Worm (Caenorhabditis elegans) whole organism, early embryonic: Measurements from ENCODE around the gene igcm-4.
A peak's percentile ranks its signal among the peaks of the same experiment; 100 is the strongest.

ENCODE experiments used
- B0310.2 ChIP-seq: sonication (generic microtip); optimal IDR thresholded peaks from 2 replicates; lab custom pipeline; 2016; ENCODE audit warnings: mild to moderate bottlenecking, missing genetic modification characterization, missing compliant biosample characterization
- F13C5.2 ChIP-seq: sonication (generic microtip); optimal IDR thresholded peaks from 2 replicates; lab custom pipeline; 2017; ENCODE audit warnings: mild to moderate bottlenecking, missing genetic modification characterization, inconsistent platforms, missing compliant biosample characterization
- aly-1 ChIP-seq: sonication (generic microtip); optimal IDR thresholded peaks from 2 replicates; lab custom pipeline; 2016; ENCODE audit warnings: missing genetic modification characterization, missing compliant biosample characterization
- ama-1 ChIP-seq: fragments of 150-350 bp; optimal IDR thresholded peaks from 2 replicates; lab custom pipeline; 2014
- ceh-13 ChIP-seq: fragments of 200-800 bp; sonication (Bioruptor generic); optimal IDR thresholded peaks from 2 replicates; lab custom pipeline; 2018; ENCODE audit warnings: mild to moderate bottlenecking, missing genetic modification characterization, missing compliant biosample characterization
- ceh-36 ChIP-seq: sonication (generic microtip); optimal IDR thresholded peaks from 2 replicates; lab custom pipeline; 2016; ENCODE audit warnings: missing genetic modification characterization, inconsistent platforms, missing compliant biosample characterization
- ets-7 ChIP-seq: sonication (generic microtip); optimal IDR thresholded peaks from 2 replicates; lab custom pipeline; 2016; ENCODE audit warnings: missing genotype, missing genetic modification characterization, missing compliant biosample characterization
- flt-1 ChIP-seq: fragments of 200-800 bp; sonication (Bioruptor generic); IDR thresholded peaks from 2 replicates; pipeline ENCODE4 v1.3.6; 2022; ENCODE audit warnings: missing genetic modification characterization, missing compliant biosample characterization
- hmbx-1 ChIP-seq: sonication (generic microtip); optimal IDR thresholded peaks from 2 replicates; lab custom pipeline; 2016; ENCODE audit warnings: mild to moderate bottlenecking, missing genetic modification characterization, missing compliant biosample characterization
- hmg-4 ChIP-seq: fragments of 200-800 bp; sonication (Bioruptor generic); optimal IDR thresholded peaks from 2 replicates; lab custom pipeline; 2018; ENCODE audit warnings: mild to moderate bottlenecking, missing genetic modification characterization, missing compliant biosample characterization
- hnd-1 ChIP-seq: sonication (generic microtip); optimal IDR thresholded peaks from 2 replicates; lab custom pipeline; 2016; ENCODE audit warnings: missing genetic modification characterization, missing compliant biosample characterization
- pes-1 ChIP-seq: fragments of 200-800 bp; sonication (Bioruptor generic); IDR thresholded peaks from 2 replicates; pipeline ENCODE4 v1.3.6; 2022; ENCODE audit warnings: missing genetic modification reagents, missing genetic modification characterization, missing compliant biosample characterization
- scrt-1 ChIP-seq: fragments of 200-800 bp; sonication (Bioruptor generic); IDR thresholded peaks from 2 replicates; pipeline ENCODE4 v1.3.6; 2022; ENCODE audit warnings: missing genetic modification characterization, missing compliant biosample characterization
- sea-1 ChIP-seq: fragments of 200-800 bp; sonication (Bioruptor generic); conservative IDR thresholded peaks from 2 replicates; pipeline ENCODE4 v1.3.6; 2022; ENCODE audit warnings: missing genetic modification characterization, missing compliant biosample characterization
- tbx-11 ChIP-seq: fragments of 200-800 bp; sonication (Bioruptor generic); IDR thresholded peaks from 2 replicates; pipeline ENCODE4 v1.3.6; 2022; ENCODE audit warnings: missing genetic modification characterization, missing compliant biosample characterization
- tbx-37 ChIP-seq: fragments of 200-800 bp; sonication (Bioruptor generic); conservative IDR thresholded peaks from 2 replicates; pipeline ENCODE4 v1.3.6; 2022; ENCODE audit warnings: missing genetic modification reagents, missing genetic modification characterization, missing compliant biosample characterization
- tra-4 ChIP-seq: sonication (generic microtip); optimal IDR thresholded peaks from 2 replicates; lab custom pipeline; 2017; ENCODE audit warnings: missing genetic modification characterization, missing compliant biosample characterization

igcm-4 gene

DNA sequence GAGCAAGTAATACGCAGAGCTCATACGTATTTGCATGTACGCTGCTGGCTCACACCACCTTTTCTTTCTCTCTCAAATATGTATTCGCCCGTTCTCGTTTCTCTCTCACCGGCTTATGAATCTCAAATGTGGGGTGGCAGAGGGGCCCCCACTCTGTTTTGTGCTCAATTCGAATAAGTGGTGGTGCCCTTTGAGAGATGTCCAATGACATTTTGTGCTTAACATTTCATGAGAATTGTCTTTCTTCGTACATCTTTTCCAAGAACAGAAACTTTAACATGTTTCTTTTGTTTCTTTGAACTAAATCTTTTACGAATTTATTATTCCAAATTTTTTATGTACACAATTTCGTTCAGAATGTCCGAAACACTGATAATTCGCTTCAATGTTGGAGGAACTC, 37.9 kb upstream of the igcm-4 start, which contains the start of gene F49H12.3:
TSS of gene F49H12.3 (plus strand) at position 357 of the 400 bp plus-strand sequence.
- TF ChIP-seq ama-1 (lab: Kevin White, UChicago) (no peak), hnd-1 (tag; lab: Kevin White, UChicago) (no peak), ceh-36 (tag; lab: Kevin White, UChicago) (no peak)

DNA sequence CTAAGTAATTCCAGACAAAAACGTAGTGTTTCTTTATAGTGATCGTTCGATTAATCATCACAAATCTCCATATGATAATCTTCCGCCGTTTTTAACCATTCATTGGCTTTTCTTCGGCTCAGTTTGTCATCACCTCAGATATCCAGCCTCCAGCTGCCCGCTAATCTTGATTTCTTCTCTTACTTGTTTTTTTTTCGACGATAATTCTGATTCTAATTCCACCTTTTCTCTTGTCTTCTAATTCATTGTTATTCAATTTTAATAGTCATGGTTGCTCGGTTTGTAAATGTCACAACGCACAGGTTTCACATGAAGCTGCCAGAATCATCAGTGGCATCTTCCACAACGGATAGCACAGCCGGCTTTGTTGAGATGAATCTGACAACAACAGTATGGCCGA, 33.4 kb upstream of the igcm-4 start, which contains the start of gene F49H12.4:
TSS of gene F49H12.4 (plus strand) at position 301 of the 400 bp plus-strand sequence.
- TF ChIP-seq B0310.2 (tag; lab: Kevin White, UChicago) (no peak), hmg-4 (GFP tag; lab: Kevin White, UChicago) (no peak), ceh-13 (GFP tag; lab: Kevin White, UChicago) (no peak), ets-7 (no peak), ceh-36 (tag; lab: Kevin White, UChicago) (no peak), tbx-37 (GFP tag; lab: Robert Waterston, UW) (no peak), F13C5.2 (tag; lab: Kevin White, UChicago) (no peak), sea-1 (no peak), flt-1 (GFP tag; lab: Robert Waterston, UW) (no peak), tbx-11 (GFP tag; lab: Robert Waterston, UW) (no peak), ama-1 (lab: Kevin White, UChicago) (no peak), scrt-1 (GFP tag; lab: Robert Waterston, UW) (no peak), aly-1 (no peak), hmbx-1 (no peak), pes-1 (no peak), tra-4 (tag; lab: Kevin White, UChicago) (no peak), hnd-1 (tag; lab: Kevin White, UChicago) (no peak)

DNA sequence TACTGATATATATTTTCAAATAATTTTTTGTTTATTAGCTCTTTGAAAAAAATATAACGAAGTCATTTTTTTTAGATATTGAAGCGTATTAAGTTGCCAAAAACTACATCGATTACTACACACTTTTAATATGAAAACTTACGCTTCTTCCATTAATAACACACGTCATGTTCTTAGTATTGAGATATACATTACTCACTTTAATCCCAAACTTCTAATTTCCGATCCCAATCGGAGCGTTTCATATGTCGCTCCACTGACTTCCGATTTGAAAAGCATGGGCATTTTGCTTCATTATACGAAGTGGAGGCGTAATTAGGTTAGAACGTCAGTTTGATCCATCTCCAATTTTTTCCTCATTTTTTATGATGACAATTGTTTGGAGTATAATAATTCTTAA, 32.7 kb upstream of the igcm-4 start:
- TF ChIP-seq F13C5.2 (tag; lab: Kevin White, UChicago) (no peak), hnd-1 (tag; lab: Kevin White, UChicago) (no peak), ceh-36 (tag; lab: Kevin White, UChicago) (no peak)

DNA sequence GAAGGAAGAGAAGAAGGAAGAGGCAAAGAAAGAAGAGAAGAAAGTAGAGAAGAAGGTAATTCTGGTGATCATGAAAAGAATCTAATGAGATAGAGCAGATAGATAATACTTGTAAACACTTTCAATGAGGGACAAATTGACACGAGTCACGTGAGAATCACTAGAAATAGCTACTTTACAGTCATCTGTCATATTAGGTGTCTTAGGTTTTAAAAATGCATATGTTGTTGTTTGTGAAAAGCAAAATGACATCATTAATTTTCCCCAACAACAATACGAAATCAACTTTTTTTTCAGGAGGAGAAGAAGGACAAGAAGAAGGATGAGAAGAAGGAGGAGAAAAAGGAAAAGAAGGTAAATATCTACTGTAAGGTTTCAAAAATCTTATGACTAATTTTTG, 29.0 kb upstream of the igcm-4 start:
- no peak for TF ChIP-seq pes-1
- TF ChIP-seq flt-1 (GFP tag; lab: Robert Waterston, UW) = no peak
- no peak for TF ChIP-seq B0310.2 (tag; lab: Kevin White, UChicago)
- TF ChIP-seq tbx-11 (GFP tag; lab: Robert Waterston, UW) = no peak
- TF ChIP-seq hnd-1 (tag; lab: Kevin White, UChicago) = no peak
- TF ChIP-seq tbx-37 (GFP tag; lab: Robert Waterston, UW) = no peak
- no peak for TF ChIP-seq ama-1 (lab: Kevin White, UChicago)
- TF ChIP-seq aly-1 = no peak
- no peak for TF ChIP-seq scrt-1 (GFP tag; lab: Robert Waterston, UW)
- no peak for TF ChIP-seq F13C5.2 (tag; lab: Kevin White, UChicago)
- TF ChIP-seq ceh-36 (tag; lab: Kevin White, UChicago) = no peak
- no peak for TF ChIP-seq ceh-13 (GFP tag; lab: Kevin White, UChicago)
- no peak for TF ChIP-seq ets-7
- TF ChIP-seq tra-4 (tag; lab: Kevin White, UChicago) = no peak
- TF ChIP-seq sea-1 = no peak
- TF ChIP-seq hmg-4 (GFP tag; lab: Kevin White, UChicago) = no peak
- no peak for TF ChIP-seq hmbx-1

DNA sequence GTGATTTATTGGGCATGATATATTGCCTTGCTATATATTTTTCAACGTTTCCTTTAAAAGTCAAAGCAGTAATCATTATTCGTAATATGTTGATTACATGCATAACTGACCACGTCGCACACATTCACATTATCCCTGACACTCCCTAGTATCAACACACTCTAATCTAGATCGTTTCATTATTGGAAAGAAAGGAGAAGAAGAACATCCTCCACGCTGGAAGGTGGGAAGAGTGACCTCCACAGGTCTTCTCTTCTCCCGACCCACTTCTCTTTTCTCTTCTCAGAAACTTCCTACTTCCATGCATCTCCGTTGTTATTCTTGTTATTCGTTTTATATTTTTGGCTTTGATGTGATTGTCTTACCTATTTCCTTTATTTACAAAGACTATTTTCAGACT, 27.9 kb upstream of the igcm-4 start, which contains the start of gene txdc-12.2:
TSS of gene txdc-12.2 (plus strand) at position 396 of the 400 bp plus-strand sequence.
- no peak for TF ChIP-seq ceh-13 (GFP tag; lab: Kevin White, UChicago)
- TF ChIP-seq ama-1 (lab: Kevin White, UChicago) = no peak
- no peak for TF ChIP-seq pes-1
- TF ChIP-seq hmbx-1 = no peak
- TF ChIP-seq hmg-4 (GFP tag; lab: Kevin White, UChicago) = no peak
- TF ChIP-seq ets-7 = no peak
- no peak for TF ChIP-seq tbx-37 (GFP tag; lab: Robert Waterston, UW)

DNA sequence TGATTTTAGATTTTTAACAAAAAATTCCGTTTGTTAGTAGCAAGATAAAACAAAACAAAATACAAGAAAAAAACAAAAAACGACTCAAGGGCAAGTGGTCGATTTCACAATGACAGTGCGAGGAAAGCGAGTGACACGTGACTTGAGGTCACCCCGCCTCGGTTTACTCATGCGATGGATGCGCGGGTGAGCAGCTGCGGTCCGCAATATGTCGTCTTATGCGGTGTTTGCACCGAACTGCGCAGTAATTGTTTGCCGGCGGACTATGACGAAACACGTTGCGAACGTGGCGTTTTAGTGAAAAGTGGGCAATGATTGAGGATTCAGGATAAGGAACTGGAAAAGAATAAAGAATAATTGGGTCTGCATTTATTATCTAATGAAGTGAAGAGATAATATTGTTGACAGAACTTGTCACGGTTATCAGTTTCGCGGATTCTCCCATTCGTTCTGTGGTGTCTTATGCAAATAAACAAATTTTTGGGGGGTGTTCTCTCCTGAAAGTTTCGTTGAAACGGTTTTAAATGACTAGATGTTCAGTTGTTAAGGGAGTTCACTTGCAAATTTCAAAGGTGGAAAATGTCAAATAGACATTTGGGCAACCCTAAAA, 25.3 kb upstream of the igcm-4 start:
- TF ChIP-seq tbx-11 (GFP tag; lab: Robert Waterston, UW) (no peak), ets-7 (no peak), hmg-4 (GFP tag; lab: Kevin White, UChicago) (peak; percentile 38), scrt-1 (GFP tag; lab: Robert Waterston, UW) (no peak), B0310.2 (tag; lab: Kevin White, UChicago) (no peak), flt-1 (GFP tag; lab: Robert Waterston, UW) (no peak), hmbx-1 (no peak), hnd-1 (tag; lab: Kevin White, UChicago) (no peak), F13C5.2 (tag; lab: Kevin White, UChicago) (peak; percentile 63), tbx-37 (GFP tag; lab: Robert Waterston, UW) (no peak)

DNA sequence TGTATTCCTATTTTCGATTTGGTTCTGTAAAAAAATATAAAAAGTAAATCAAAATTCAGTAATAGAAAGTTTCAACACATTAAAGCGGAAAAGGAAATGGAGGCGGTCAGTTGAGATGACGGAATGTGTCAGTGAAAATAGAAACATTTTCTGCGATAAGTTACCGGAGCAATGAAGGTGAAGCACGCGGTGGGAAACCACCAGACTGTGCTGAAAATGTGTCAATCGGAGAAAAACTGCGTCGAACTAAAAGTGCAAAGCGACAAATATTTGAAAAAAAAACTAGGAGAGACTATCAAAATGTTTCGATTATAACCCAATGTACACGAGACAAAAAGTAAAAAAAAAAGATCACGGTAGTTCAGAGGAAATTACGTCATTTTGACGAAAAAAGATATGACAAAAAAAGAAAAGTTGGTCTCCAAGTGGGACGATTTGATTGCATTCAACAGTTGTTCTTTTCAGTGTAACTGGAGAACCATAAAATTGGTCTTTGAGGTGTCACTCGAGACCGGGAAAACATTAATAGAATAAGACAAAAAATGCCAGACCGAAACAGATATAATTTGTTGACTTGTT, 24.3 kb upstream of the igcm-4 start, which contains the start of gene acl-4:
TSS of gene acl-4 (minus strand) at position 27 of the 579 bp plus-strand sequence.
- TF ChIP-seq ceh-13 (GFP tag; lab: Kevin White, UChicago) = no peak
- TF ChIP-seq scrt-1 (GFP tag; lab: Robert Waterston, UW) = no peak
- TF ChIP-seq tra-4 (tag; lab: Kevin White, UChicago) = no peak
- no peak for TF ChIP-seq hnd-1 (tag; lab: Kevin White, UChicago)
- no peak for TF ChIP-seq tbx-11 (GFP tag; lab: Robert Waterston, UW)
- no peak for TF ChIP-seq pes-1
- TF ChIP-seq hmg-4 (GFP tag; lab: Kevin White, UChicago) = no peak
- TF ChIP-seq flt-1 (GFP tag; lab: Robert Waterston, UW) = no peak
- no peak for TF ChIP-seq ceh-36 (tag; lab: Kevin White, UChicago)
- TF ChIP-seq F13C5.2 (tag; lab: Kevin White, UChicago) = no peak
- no peak for TF ChIP-seq sea-1
- no peak for TF ChIP-seq hmbx-1
- no peak for TF ChIP-seq ets-7
- no peak for TF ChIP-seq tbx-37 (GFP tag; lab: Robert Waterston, UW)
- TF ChIP-seq B0310.2 (tag; lab: Kevin White, UChicago) = no peak
- TF ChIP-seq ama-1 (lab: Kevin White, UChicago) = no peak
